Worm (Caenorhabditis elegans) whole organism, late embryonic: ENCODE results near the gene spig-8.

Experiments
- T23F11.4 ChIP-seq: fragments of 200-800 bp; sonication (Bioruptor generic); optimal IDR thresholded peaks from 2 replicates; lab custom pipeline; 2018; ENCODE audit warnings: mild to moderate bottlenecking, missing genetic modification characterization, missing compliant biosample characterization
- ahr-1 ChIP-seq: sonication (generic microtip); optimal IDR thresholded peaks from 2 replicates; lab custom pipeline; 2016; ENCODE audit warnings: missing genetic modification characterization, missing compliant biosample characterization
- ceh-2 ChIP-seq: sonication (generic microtip); optimal IDR thresholded peaks from 2 replicates; lab custom pipeline; 2016; ENCODE audit warnings: missing genotype, missing genetic modification characterization, missing compliant biosample characterization
- ceh-30 ChIP-seq: fragments of 150-350 bp; optimal IDR thresholded peaks from 2 replicates; lab custom pipeline; 2014; ENCODE audit warnings: missing biosample characterization, missing genetic modification characterization
- ceh-34 ChIP-seq: sonication (generic microtip); optimal IDR thresholded peaks from 2 replicates; lab custom pipeline; 2016; ENCODE audit warnings: mild to moderate bottlenecking, missing genetic modification characterization, missing compliant biosample characterization
- ceh-45 ChIP-seq: fragments of 200-800 bp; sonication (Bioruptor generic); IDR thresholded peaks from 2 replicates; pipeline ENCODE4 v1.3.6; 2022; ENCODE audit warnings: missing genetic modification reagents, missing genetic modification characterization, missing compliant biosample characterization
- ceh-48 ChIP-seq: sonication (generic microtip); optimal IDR thresholded peaks from 2 replicates; lab custom pipeline; 2016; ENCODE audit warnings: missing genetic modification characterization, inconsistent platforms, missing compliant biosample characterization
- ceh-9 ChIP-seq: sonication (generic microtip); optimal IDR thresholded peaks from 2 replicates; lab custom pipeline; 2016; ENCODE audit warnings: mild to moderate bottlenecking, missing genetic modification characterization, inconsistent platforms, missing compliant biosample characterization
- dmd-4 ChIP-seq: sonication (generic microtip); optimal IDR thresholded peaks from 2 replicates; lab custom pipeline; 2016; ENCODE audit warnings: borderline replicate concordance, missing genetic modification characterization, missing compliant biosample characterization
- dve-1 ChIP-seq: sonication (generic microtip); optimal IDR thresholded peaks from 2 replicates; lab custom pipeline; 2017; ENCODE audit warnings: antibody characterized with exemption, mild to moderate bottlenecking, missing genetic modification characterization, missing compliant biosample characterization
- elt-2 ChIP-seq: sonication (generic microtip); optimal IDR thresholded peaks from 2 replicates; lab custom pipeline; 2016; ENCODE audit warnings: missing genetic modification reagents, missing genetic modification characterization, missing compliant biosample characterization
- elt-4 ChIP-seq: sonication (generic microtip); optimal IDR thresholded peaks from 2 replicates; lab custom pipeline; 2016; ENCODE audit warnings: missing genetic modification characterization, missing compliant biosample characterization
- ets-4 ChIP-seq: sonication (generic microtip); optimal IDR thresholded peaks from 2 replicates; lab custom pipeline; 2016; ENCODE audit warnings: missing genetic modification characterization, missing compliant biosample characterization
- fax-1 ChIP-seq: sonication (generic microtip); optimal IDR thresholded peaks from 2 replicates; lab custom pipeline; 2016; ENCODE audit warnings: missing genotype, missing genetic modification characterization, missing compliant biosample characterization
- fkh-10 ChIP-seq: fragments of 150-350 bp; optimal IDR thresholded peaks from 2 replicates; lab custom pipeline; 2014; ENCODE audit warnings: missing biosample characterization, missing genetic modification reagents, missing genetic modification characterization
- fkh-6 ChIP-seq: sonication (generic microtip); optimal IDR thresholded peaks from 2 replicates; lab custom pipeline; 2016; ENCODE audit warnings: missing genetic modification characterization, missing compliant biosample characterization
- hlh-30 ChIP-seq: sonication (generic microtip); optimal IDR thresholded peaks from 2 replicates; lab custom pipeline; 2017; ENCODE audit warnings: antibody characterized with exemption, missing genetic modification characterization, missing compliant biosample characterization; ENCODE audit not compliant: insufficient read depth
- hlh-6 ChIP-seq: sonication (generic microtip); optimal IDR thresholded peaks from 2 replicates; lab custom pipeline; 2016; ENCODE audit warnings: missing genotype, missing genetic modification characterization, missing compliant biosample characterization
- lin-11 ChIP-seq: fragments of 200-800 bp; sonication (Bioruptor generic); optimal IDR thresholded peaks from 2 replicates; lab custom pipeline; 2018; ENCODE audit warnings: mild to moderate bottlenecking, missing genetic modification characterization, missing compliant biosample characterization
- madf-2 ChIP-seq: sonication (generic microtip); optimal IDR thresholded peaks from 2 replicates; lab custom pipeline; 2017; ENCODE audit warnings: missing genetic modification characterization, missing compliant biosample characterization
- mec-3 ChIP-seq: sonication (generic microtip); optimal IDR thresholded peaks from 2 replicates; lab custom pipeline; 2016; ENCODE audit warnings: borderline replicate concordance, missing genetic modification characterization, missing compliant biosample characterization
- nfya-1 ChIP-seq: sonication (generic microtip); optimal IDR thresholded peaks from 2 replicates; lab custom pipeline; 2017; ENCODE audit warnings: missing genetic modification characterization, mild to moderate bottlenecking, missing compliant biosample characterization, antibody characterized with exemption, moderate library complexity
- nhr-232 ChIP-seq: sonication (generic microtip); optimal IDR thresholded peaks from 2 replicates; lab custom pipeline; 2016; ENCODE audit warnings: missing genetic modification characterization, missing compliant biosample characterization
- odd-2 ChIP-seq: sonication (generic microtip); optimal IDR thresholded peaks from 2 replicates; lab custom pipeline; 2017; ENCODE audit warnings: antibody characterized with exemption, mild to moderate bottlenecking, missing genetic modification characterization, missing compliant biosample characterization
- pat-9 ChIP-seq: fragments of 200-800 bp; sonication (Bioruptor generic); optimal IDR thresholded peaks from 2 replicates; lab custom pipeline; 2018; ENCODE audit warnings: mild to moderate bottlenecking, missing genetic modification characterization, moderate library complexity, missing compliant biosample characterization
- pha-2 ChIP-seq: sonication (generic microtip); optimal IDR thresholded peaks from 2 replicates; lab custom pipeline; 2017; ENCODE audit warnings: mild to moderate bottlenecking, missing genetic modification characterization, missing compliant biosample characterization
- pqm-1 ChIP-seq: sonication (generic microtip); optimal IDR thresholded peaks from 2 replicates; lab custom pipeline; 2016; ENCODE audit warnings: missing genetic modification characterization, missing compliant biosample characterization
- pros-1 ChIP-seq: fragments of 150-350 bp; optimal IDR thresholded peaks from 2 replicates; lab custom pipeline; 2014; ENCODE audit warnings: missing biosample characterization, missing genetic modification reagents, missing genetic modification characterization
- ref-2 ChIP-seq: sonication (generic microtip); optimal IDR thresholded peaks from 2 replicates; lab custom pipeline; 2016; ENCODE audit warnings: missing genetic modification characterization, missing compliant biosample characterization
- tbx-7 ChIP-seq: sonication (generic microtip); optimal IDR thresholded peaks from 2 replicates; lab custom pipeline; 2016; ENCODE audit warnings: missing genotype, missing genetic modification characterization, missing compliant biosample characterization
- unc-42 ChIP-seq: sonication (generic microtip); optimal IDR thresholded peaks from 2 replicates; lab custom pipeline; 2016; ENCODE audit warnings: missing genotype, missing genetic modification characterization, missing compliant biosample characterization
- unc-86 ChIP-seq: sonication (generic microtip); optimal IDR thresholded peaks from 2 replicates; lab custom pipeline; 2016; ENCODE audit warnings: missing genetic modification characterization, missing compliant biosample characterization
- zip-5 ChIP-seq: sonication (generic microtip); optimal IDR thresholded peaks from 2 replicates; lab custom pipeline; 2016; ENCODE audit warnings: missing genetic modification characterization, missing compliant biosample characterization
- ztf-16 ChIP-seq: sonication (generic microtip); optimal IDR thresholded peaks from 2 replicates; lab custom pipeline; 2017; ENCODE audit warnings: missing genetic modification characterization, missing compliant biosample characterization

Gene spig-8

DNA sequence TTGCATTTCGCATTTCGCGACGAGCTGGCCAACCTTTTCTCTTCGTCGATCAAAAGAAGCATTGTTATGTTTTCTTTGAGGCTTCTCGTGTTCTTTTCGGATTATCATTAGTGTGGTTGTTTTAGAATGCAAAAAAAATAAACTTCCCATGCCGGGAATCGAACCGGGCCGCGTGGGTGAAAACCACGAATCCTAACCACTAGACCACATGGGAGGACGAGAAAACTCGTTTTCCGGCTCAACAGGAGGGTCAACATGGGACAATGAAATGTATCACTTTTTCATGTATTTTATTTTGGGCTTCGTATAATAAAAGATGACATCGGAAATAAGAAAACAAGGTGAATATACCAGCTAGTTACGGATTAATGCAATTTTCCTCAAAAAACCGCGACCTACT is 14.9 kb downstream of the spig-8 start:
- TF ChIP-seq pha-2 (tag; lab: Kevin White, UChicago) (no peak), fax-1 (no peak), hlh-30 (no peak), ref-2 (tag; lab: Kevin White, UChicago) (no peak), zip-5 (no peak), madf-2 (tag; lab: Kevin White, UChicago) (no peak), ceh-48 (tag; lab: Kevin White, UChicago) (no peak), lin-11 (tag; lab: Kevin White, UChicago) (no peak), nhr-232 (no peak)
- TF ChIP-seq, all 69 proteins: peak for 0

DNA sequence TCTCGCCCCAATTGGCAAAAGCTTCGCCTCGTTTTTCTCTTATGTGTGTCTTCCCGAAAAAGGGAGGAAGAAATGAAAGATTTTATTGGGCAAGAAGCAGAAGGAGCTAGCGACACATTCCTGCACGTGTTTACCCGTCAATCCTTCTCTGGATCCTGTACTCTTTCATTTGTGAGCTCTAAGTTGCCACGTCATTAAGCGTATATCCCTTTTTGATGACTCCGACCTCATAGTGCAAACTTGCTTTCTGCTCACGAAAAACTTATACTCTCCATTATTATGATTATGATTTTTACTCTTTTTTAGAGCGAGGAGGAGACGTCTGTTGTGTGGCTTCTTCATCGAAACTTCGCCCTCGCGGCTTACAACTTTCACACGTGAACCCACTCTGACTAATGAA is 17.6 kb downstream of the spig-8 start, which contains the start of gene F27B10.1:
Gene F27B10.1, plus strand, starts transcription at position 301 of the 400 bp plus-strand sequence.
- TF ChIP-seq unc-42 (no peak), pat-9 (tag; lab: Kevin White, UChicago) (no peak), ceh-48 (tag; lab: Kevin White, UChicago) (no peak), fkh-10 (GFP tag; lab: Kevin White, UChicago) (no peak), ahr-1 (no peak), elt-4 (tag; lab: Kevin White, UChicago) (no peak), pha-2 (tag; lab: Kevin White, UChicago) (no peak), unc-86 (tag; lab: Kevin White, UChicago) (no peak), ceh-2 (tag; lab: Kevin White, UChicago) (no peak), nhr-232 (no peak), pqm-1 (tag; lab: Kevin White, UChicago) (no peak), dmd-4 (tag; lab: Kevin White, UChicago) (no peak)

ce11 chrV:7075646-7076045 is 20.9 kb downstream of the spig-8 start, which contains the start of gene npa-1:
npa-1 (plus strand) TSS chrV:7075787.
- TF ChIP-seq dve-1 (tag; lab: Kevin White, UChicago) (no peak), elt-2 (peak; percentile 45), hlh-6 (tag; lab: Kevin White, UChicago) (no peak)

ce11 chrV:7076161-7076560 is 21.5 kb downstream of the spig-8 start:
- TF ChIP-seq tbx-7 (tag; lab: Kevin White, UChicago) (no peak), elt-2 (peak; percentile 7)

DNA sequence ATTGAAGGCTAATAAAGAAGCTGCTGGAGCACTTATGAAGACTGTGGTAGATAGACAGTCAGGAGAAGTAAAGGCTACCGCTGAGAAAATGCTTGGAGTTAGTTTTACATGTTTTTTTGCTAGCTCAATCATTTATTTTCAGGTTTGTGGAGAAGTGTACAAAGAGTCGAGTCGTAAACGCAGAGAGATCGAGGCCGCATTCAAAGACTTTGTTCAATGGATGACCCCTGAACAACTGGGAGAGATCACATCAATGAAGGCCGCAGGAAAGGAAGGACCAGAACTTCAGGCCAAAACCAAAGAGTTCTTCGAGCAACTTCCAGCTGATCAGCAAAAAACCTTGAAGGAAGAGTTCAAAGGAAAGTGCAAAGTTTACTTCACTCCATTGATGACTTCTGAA is 24.1 kb downstream of the spig-8 start:
- TF ChIP-seq ceh-9 (tag; lab: Kevin White, UChicago) (no peak), unc-42 (no peak), nfya-1 (tag; lab: Kevin White, UChicago) (no peak), fkh-10 (GFP tag; lab: Kevin White, UChicago) (no peak), pros-1 (tag; lab: Kevin White, UChicago) (no peak), ztf-16 (tag; lab: Kevin White, UChicago) (no peak), mec-3 (tag; lab: Kevin White, UChicago) (no peak), ceh-2 (tag; lab: Kevin White, UChicago) (no peak), ceh-45 (GFP tag; lab: Robert Waterston, UW) (no peak), T23F11.4 (GFP tag; lab: Kevin White, UChicago) (no peak), ceh-34 (tag; lab: Kevin White, UChicago) (no peak), odd-2 (tag; lab: Kevin White, UChicago) (no peak), ceh-30 (no peak), fkh-6 (tag; lab: Kevin White, UChicago) (no peak), elt-4 (tag; lab: Kevin White, UChicago) (no peak), zip-5 (no peak), dve-1 (tag; lab: Kevin White, UChicago) (no peak), ets-4 (no peak), dmd-4 (tag; lab: Kevin White, UChicago) (no peak)
- TF ChIP-seq, all 69 proteins: peak for 0
